Worm (Caenorhabditis elegans) whole organism, L4 larva: ENCODE measurements around the gene clik-1.

Experiments used
- F26F4.8 ChIP-seq: fragments of 200-800 bp; sonication (Bioruptor generic); conservative IDR thresholded peaks from 2 replicates; pipeline ENCODE4 v1.3.6; 2022; ENCODE audit warnings: missing genetic modification characterization, missing compliant biosample characterization
- F49E8.2 ChIP-seq: sonication (generic microtip); optimal IDR thresholded peaks from 2 replicates; lab custom pipeline; 2016; ENCODE audit warnings: missing compliant biosample characterization, mild to moderate bottlenecking, missing genetic modification characterization, borderline replicate concordance
- R02D3.7 ChIP-seq: fragments of 150-350 bp; sonication (generic microtip); optimal IDR thresholded peaks from 3 replicates; lab custom pipeline; 2014; ENCODE audit warnings: missing biosample characterization, missing genetic modification characterization
- T20F7.1 ChIP-seq: fragments of 200-800 bp; sonication (Bioruptor generic); optimal IDR thresholded peaks from 2 replicates; lab custom pipeline; 2018; ENCODE audit warnings: mild to moderate bottlenecking, missing genetic modification characterization, missing compliant biosample characterization
- Y75B8A.6 ChIP-seq: fragments of 200-800 bp; sonication (Bioruptor generic); IDR thresholded peaks from 2 replicates; pipeline ENCODE4 v1.3.6; 2022; ENCODE audit warnings: missing genetic modification reagents, missing genetic modification characterization, missing compliant biosample characterization
- ama-1 ChIP-seq: fragments of 150-350 bp; optimal IDR thresholded peaks from 2 replicates; lab custom pipeline; 2014; ENCODE audit warnings: inconsistent platforms, mixed read lengths
- ceh-20 ChIP-seq: fragments of 200-800 bp; sonication (Bioruptor generic); IDR thresholded peaks from 2 replicates; pipeline ENCODE4 v1.3.6; 2022; ENCODE audit warnings: missing genetic modification reagents, missing genetic modification characterization, missing compliant biosample characterization
- ceh-28 ChIP-seq: fragments of 150-350 bp; optimal IDR thresholded peaks from 2 replicates; lab custom pipeline; 2014; ENCODE audit warnings: missing biosample characterization, missing genetic modification reagents, missing genetic modification characterization
- ceh-82 ChIP-seq: sonication (generic microtip); optimal IDR thresholded peaks from 2 replicates; lab custom pipeline; 2017; ENCODE audit warnings: missing biosample characterization, missing genetic modification characterization
- daf-16 ChIP-seq, 3 experiments: sonication (generic microtip); optimal IDR thresholded peaks; 2 replicates each; lab custom pipeline; 2016 to 2017; ENCODE audit warnings: missing genetic modification characterization in 3 of 3, missing genetic modification reagents in 3 of 3, mild to moderate bottlenecking in 2 of 3, missing compliant biosample characterization in 2 of 3, missing biosample characterization in 1 of 3, moderate library complexity in 1 of 3
- daf-8 ChIP-seq: fragments of 200-800 bp; sonication (Bioruptor generic); IDR thresholded peaks from 2 replicates; pipeline ENCODE4 v1.3.6; 2022; ENCODE audit warnings: missing genetic modification characterization, missing compliant biosample characterization
- dpl-1 ChIP-seq: fragments of 150-350 bp; optimal IDR thresholded peaks from 2 replicates; lab custom pipeline; 2014; ENCODE audit warnings: missing biosample characterization, missing genetic modification reagents, missing genetic modification characterization
- duxl-1 ChIP-seq: sonication (generic microtip); optimal IDR thresholded peaks from 2 replicates; lab custom pipeline; 2016; ENCODE audit warnings: mild to moderate bottlenecking, missing genetic modification characterization, moderate library complexity, missing compliant biosample characterization; ENCODE audit not compliant: poor library complexity
- dve-1 ChIP-seq: sonication (generic microtip); optimal IDR thresholded peaks from 2 replicates; lab custom pipeline; 2017; ENCODE audit warnings: antibody characterized with exemption, mild to moderate bottlenecking, missing genetic modification characterization, missing compliant biosample characterization; ENCODE audit not compliant: insufficient read depth
- egl-43 ChIP-seq: fragments of 200-800 bp; sonication (Bioruptor generic); IDR thresholded peaks from 2 replicates; pipeline ENCODE4 v1.3.6; 2022; ENCODE audit warnings: missing genetic modification reagents, missing genetic modification characterization, missing compliant biosample characterization
- fos-1 ChIP-seq: fragments of 150-350 bp; optimal IDR thresholded peaks from 2 replicates; lab custom pipeline; 2014; ENCODE audit warnings: missing biosample characterization, missing genetic modification characterization
- hif-1 ChIP-seq, 2 experiments: sonication (generic microtip); optimal IDR thresholded peaks; 2 replicates each; lab custom pipeline; 2016 to 2017; ENCODE audit warnings: missing compliant biosample characterization in 2 of 2, missing genetic modification characterization in 2 of 2, missing genetic modification reagents in 2 of 2, missing genotype in 2 of 2, mild to moderate bottlenecking in 1 of 2
- hlh-30 ChIP-seq: sonication (generic microtip); optimal IDR thresholded peaks from 2 replicates; lab custom pipeline; 2017; ENCODE audit warnings: antibody characterized with exemption, mild to moderate bottlenecking, missing genetic modification characterization, missing compliant biosample characterization; ENCODE audit not compliant: insufficient read depth
- hmg-1.1 ChIP-seq: fragments of 200-800 bp; sonication (Bioruptor generic); IDR thresholded peaks from 2 replicates; pipeline ENCODE4 v1.3.6; 2022; ENCODE audit warnings: missing genetic modification reagents, missing genetic modification characterization, missing compliant biosample characterization
- lim-7 ChIP-seq: fragments of 200-800 bp; sonication (Bioruptor generic); IDR thresholded peaks from 2 replicates; pipeline ENCODE4 v1.3.6; 2022; ENCODE audit warnings: missing genetic modification characterization, missing compliant biosample characterization
- lin-1 ChIP-seq: fragments of 200-800 bp; sonication (Bioruptor generic); IDR thresholded peaks from 2 replicates; pipeline ENCODE4 v1.3.6; 2022; ENCODE audit warnings: missing genetic modification reagents, missing genetic modification characterization, missing compliant biosample characterization
- lin-38 ChIP-seq: fragments of 200-800 bp; sonication (Bioruptor generic); IDR thresholded peaks from 2 replicates; pipeline ENCODE4 v1.3.6; 2022; ENCODE audit warnings: missing genetic modification reagents, missing genetic modification characterization, missing compliant biosample characterization
- lir-3 ChIP-seq: sonication (generic microtip); optimal IDR thresholded peaks from 2 replicates; lab custom pipeline; 2016; ENCODE audit warnings: mild to moderate bottlenecking, missing genetic modification characterization, missing compliant biosample characterization
- lsy-2 ChIP-seq, 2 experiments: fragments of 150-350 bp in 1 of 2; sonication (generic microtip) in 1 of 2; optimal IDR thresholded peaks; 2 replicates each; lab custom pipeline; 2014 to 2017; ENCODE audit warnings: missing biosample characterization in 2 of 2, missing genetic modification characterization in 2 of 2
- madf-5 ChIP-seq, 2 experiments: fragments of 200-800 bp; sonication (Bioruptor generic); IDR thresholded peaks; 2 replicates each; pipeline ENCODE4 v1.3.6; 2022; ENCODE audit warnings: missing compliant biosample characterization in 2 of 2, missing genetic modification characterization in 2 of 2
- mdl-1 ChIP-seq, 2 experiments: fragments of 150-350 bp in 1 of 2; sonication (generic microtip) in 1 of 2; optimal IDR thresholded peaks; 2 replicates each; lab custom pipeline; 2014 to 2017; ENCODE audit warnings: missing biosample characterization in 2 of 2, missing genetic modification characterization in 2 of 2
- mep-1 ChIP-seq: fragments of 150-350 bp; sonication (generic microtip); optimal IDR thresholded peaks from 3 replicates; lab custom pipeline; 2014; ENCODE audit warnings: missing biosample characterization, missing genetic modification characterization
- mes-2 ChIP-seq: sonication (generic microtip); optimal IDR thresholded peaks from 2 replicates; lab custom pipeline; 2016; ENCODE audit warnings: missing genotype, mild to moderate bottlenecking, missing genetic modification characterization, missing compliant biosample characterization; ENCODE audit not compliant: poor library complexity, severe bottlenecking
- mxl-3 ChIP-seq: fragments of 200-800 bp; sonication (Bioruptor generic); optimal IDR thresholded peaks from 2 replicates; lab custom pipeline; 2018; ENCODE audit warnings: mild to moderate bottlenecking, missing genetic modification characterization, missing compliant biosample characterization
- nhr-10 ChIP-seq: fragments of 150-350 bp; optimal IDR thresholded peaks from 2 replicates; lab custom pipeline; 2014; ENCODE audit warnings: missing biosample characterization, missing genetic modification characterization
- nhr-11 ChIP-seq: fragments of 150-350 bp; optimal IDR thresholded peaks from 2 replicates; lab custom pipeline; 2014; ENCODE audit warnings: missing biosample characterization, missing genetic modification characterization
- nhr-111 ChIP-seq: fragments of 200-800 bp; sonication (Bioruptor generic); optimal IDR thresholded peaks from 2 replicates; lab custom pipeline; 2018; ENCODE audit warnings: mild to moderate bottlenecking, missing genetic modification characterization, missing compliant biosample characterization
- nhr-28 ChIP-seq: fragments of 150-350 bp; optimal IDR thresholded peaks from 2 replicates; lab custom pipeline; 2014; ENCODE audit warnings: missing biosample characterization, missing genetic modification characterization
- nhr-48 ChIP-seq: sonication (generic microtip); optimal IDR thresholded peaks from 2 replicates; lab custom pipeline; 2016; ENCODE audit warnings: mild to moderate bottlenecking, missing genetic modification characterization, missing compliant biosample characterization
- rbr-2 ChIP-seq: sonication (generic microtip); optimal IDR thresholded peaks from 2 replicates; lab custom pipeline; 2016; ENCODE audit warnings: missing genotype, missing genetic modification characterization, missing compliant biosample characterization
- saeg-2 ChIP-seq: fragments of 200-800 bp; sonication (Bioruptor generic); IDR thresholded peaks from 2 replicates; pipeline ENCODE4 v1.3.6; 2022; ENCODE audit warnings: missing genetic modification reagents, missing genetic modification characterization, missing compliant biosample characterization
- set-16 ChIP-seq: fragments of 200-800 bp; sonication (Bioruptor generic); IDR thresholded peaks from 2 replicates; pipeline ENCODE4 v1.3.6; 2022; ENCODE audit warnings: missing genetic modification reagents, missing genetic modification characterization, missing compliant biosample characterization
- snpc-1.2 ChIP-seq: fragments of 200-800 bp; sonication (Bioruptor generic); IDR thresholded peaks from 2 replicates; pipeline ENCODE4 v1.3.6; 2022; ENCODE audit warnings: missing genetic modification reagents, missing genetic modification characterization, missing compliant biosample characterization
- snpc-4 ChIP-seq: fragments of 150-350 bp; optimal IDR thresholded peaks from 2 replicates; lab custom pipeline; 2014; ENCODE audit warnings: missing biosample characterization, missing genetic modification characterization
- spr-3 ChIP-seq: fragments of 200-800 bp; sonication (Bioruptor generic); optimal IDR thresholded peaks from 2 replicates; lab custom pipeline; 2018; ENCODE audit warnings: mild to moderate bottlenecking, missing genetic modification characterization, missing compliant biosample characterization
- tra-1 ChIP-seq: fragments of 200-800 bp; sonication (Bioruptor generic); IDR thresholded peaks from 2 replicates; pipeline ENCODE4 v1.3.6; 2022; ENCODE audit warnings: missing genetic modification reagents, missing genetic modification characterization, missing compliant biosample characterization
- unc-130 ChIP-seq: sonication (generic microtip); optimal IDR thresholded peaks from 2 replicates; lab custom pipeline; 2016; ENCODE audit warnings: missing genetic modification reagents, missing genetic modification characterization, missing compliant biosample characterization
- vab-7 ChIP-seq: fragments of 200-800 bp; sonication (Bioruptor generic); IDR thresholded peaks from 2 replicates; pipeline ENCODE4 v1.3.6; 2022; ENCODE audit warnings: missing genetic modification reagents, missing genetic modification characterization, missing compliant biosample characterization

clik-1 gene

DNA sequence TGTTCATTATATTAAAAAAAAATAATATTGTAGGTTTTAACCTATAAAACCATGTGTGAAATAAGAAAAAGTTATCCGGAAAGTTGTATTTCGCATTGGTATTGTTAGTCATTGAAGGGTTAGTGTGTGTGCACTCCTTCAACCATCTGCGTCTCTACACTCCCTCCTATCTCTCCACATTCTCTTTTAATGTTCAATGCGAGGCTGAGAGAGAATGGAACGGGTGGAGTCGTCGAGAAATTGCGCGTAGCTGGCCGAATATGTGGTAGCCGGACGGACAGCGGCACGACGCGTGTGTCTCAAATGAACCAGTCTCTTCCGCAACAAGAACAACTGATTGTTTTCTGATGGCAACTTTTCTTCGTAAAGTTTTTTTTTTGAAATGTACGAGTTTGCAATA is 28.4 kb upstream of the clik-1 start:
- peak; percentile 38 for TF ChIP-seq nhr-28 (tag; lab: Kevin White, UChicago)
- peak; percentile 66 for TF ChIP-seq hmg-1.1
- TF ChIP-seq mdl-1 (tag; optimal IDR thresholded peaks at IDR 0.05; lab: Kevin White, UChicago): peak in 1 of 2 experiments; percentile 50
- TF ChIP-seq nhr-10 (tag; lab: Kevin White, UChicago): no peak
- TF ChIP-seq hlh-30: peak; percentile 0
- peak; percentile 24 for TF ChIP-seq dve-1 (tag; lab: Kevin White, UChicago)
- no peak for TF ChIP-seq duxl-1 (tag; lab: Kevin White, UChicago)
- peak; percentile 70 for TF ChIP-seq mxl-3
- peak; percentile 36 for TF ChIP-seq dpl-1 (GFP tag; lab: Kevin White, UChicago)
- peak; percentile 18 for TF ChIP-seq nhr-11 (tag; lab: Kevin White, UChicago)
- TF ChIP-seq rbr-2 (tag; lab: Kevin White, UChicago): peak; percentile 25
- TF ChIP-seq set-16 (GFP tag; lab: Robert Waterston, UW): no peak
- TF ChIP-seq mep-1: peak; percentile 56
- no peak for TF ChIP-seq egl-43
- no peak for TF ChIP-seq daf-16 (GFP tag; optimal IDR thresholded peaks at IDR 0.05; lab: Kevin White, UChicago)
- no peak for TF ChIP-seq daf-16 (tag; optimal IDR thresholded peaks at IDR 0.05; lab: Kevin White, UChicago)

DNA sequence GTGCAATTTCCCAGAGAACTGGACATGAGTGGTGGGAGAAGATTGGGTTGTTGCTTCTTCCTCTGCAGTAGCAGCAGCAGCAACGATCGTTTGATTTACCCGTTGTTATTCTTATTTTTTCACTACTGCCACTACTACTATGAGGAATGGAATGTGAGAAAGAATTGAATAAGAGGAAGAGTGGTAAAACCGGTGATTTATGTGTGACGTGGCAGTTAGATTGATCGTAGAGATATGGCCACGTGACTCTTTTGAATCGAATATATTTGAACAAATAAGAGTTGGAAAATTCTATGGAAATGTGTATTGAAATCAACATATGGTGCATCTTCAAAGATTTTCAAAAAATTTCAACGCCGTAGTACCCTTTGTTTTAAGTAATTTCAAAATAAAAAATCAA is 27.7 kb upstream of the clik-1 start:
- TF ChIP-seq hmg-1.1 (no peak), ceh-20 (GFP tag; lab: Robert Waterston, UW) (no peak), daf-16 (GFP tag; optimal IDR thresholded peaks at IDR 0.05; lab: Kevin White, UChicago) (no peak), daf-16 (tag; optimal IDR thresholded peaks at IDR 0.05; lab: Kevin White, UChicago) (no peak), madf-5 (GFP tag; IDR thresholded peaks at IDR 0.05; lab: Robert Waterston, UW) (no peak), F49E8.2 (tag; lab: Kevin White, UChicago) (no peak), mxl-3 (no peak), fos-1 (tag; lab: Kevin White, UChicago) (no peak), unc-130 (GFP tag; lab: Kevin White, UChicago) (no peak)

DNA sequence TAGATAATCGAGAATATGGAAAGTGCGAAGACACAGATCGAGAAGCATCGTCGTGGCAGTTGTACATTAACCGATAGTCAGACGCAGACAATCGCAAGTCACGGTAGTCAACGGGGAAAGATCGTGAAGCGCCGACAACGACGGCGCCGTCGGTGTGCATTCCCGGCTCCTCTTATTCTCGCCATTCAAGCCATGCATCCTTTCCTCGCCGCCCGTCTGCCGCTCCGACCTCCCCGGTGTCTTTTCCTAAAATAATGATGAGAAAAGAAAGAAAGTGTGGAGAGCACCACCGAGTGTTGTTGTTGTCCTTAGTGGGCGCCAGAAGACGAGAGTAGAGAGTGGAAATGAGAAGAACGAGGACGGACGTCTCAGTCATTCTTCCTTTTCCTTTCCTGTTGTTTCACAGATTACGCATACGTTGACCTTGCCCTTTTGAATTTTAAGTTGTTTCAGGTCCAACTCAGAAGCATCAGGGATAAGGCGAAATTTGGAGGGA is 25.3 kb upstream of the clik-1 start, which contains the start of gene ZC404.1:
Gene ZC404.1 (plus strand): TSS at position 446 of the 496 bp plus-strand sequence.
- no peak for TF ChIP-seq ceh-82 (tag; lab: Kevin White, UChicago)
- TF ChIP-seq F26F4.8: no peak
- TF ChIP-seq rbr-2 (tag; lab: Kevin White, UChicago): peak; percentile 21
- TF ChIP-seq set-16 (GFP tag; lab: Robert Waterston, UW): peak; percentile 62
- TF ChIP-seq R02D3.7 (tag; lab: Kevin White, UChicago): no peak
- TF ChIP-seq hmg-1.1: 0 out of 2 replicates have a peak, but pooled peaks have one; percentile 11
- no peak for TF ChIP-seq nhr-111 (GFP tag; lab: Kevin White, UChicago)
- TF ChIP-seq mes-2 (tag; lab: Kevin White, UChicago): peak; percentile 28
- TF ChIP-seq snpc-4 (tag; lab: Kevin White, UChicago): no peak

DNA sequence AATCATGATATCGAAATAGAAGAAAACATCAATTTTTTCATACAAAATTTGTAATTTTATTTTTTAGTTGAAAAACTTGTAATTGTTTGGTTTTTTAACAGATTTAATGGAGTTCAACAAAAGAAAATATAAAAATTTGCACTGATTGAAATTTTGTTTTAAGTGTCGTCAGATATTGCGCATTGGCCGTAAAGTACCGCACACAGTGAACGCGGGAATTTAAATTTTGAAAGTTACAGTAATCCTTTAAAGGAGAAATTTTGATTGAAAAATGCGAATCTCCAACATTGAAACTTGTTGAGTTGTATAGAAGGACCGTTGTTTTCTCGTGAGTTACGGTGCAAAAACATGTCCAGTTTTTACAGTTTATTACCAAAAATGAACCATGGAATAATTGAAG is 24.4 kb upstream of the clik-1 start:
- TF ChIP-seq mxl-3: no peak
- no peak for TF ChIP-seq spr-3 (GFP tag; lab: Kevin White, UChicago)
- peak in 1 of 2 experiments; percentile 8 for TF ChIP-seq lsy-2 (tag; optimal IDR thresholded peaks at IDR 0.05; lab: Kevin White, UChicago)
- no peak for TF ChIP-seq ceh-28
- no peak for TF ChIP-seq daf-8 (GFP tag; lab: Robert Waterston, UW)

DNA sequence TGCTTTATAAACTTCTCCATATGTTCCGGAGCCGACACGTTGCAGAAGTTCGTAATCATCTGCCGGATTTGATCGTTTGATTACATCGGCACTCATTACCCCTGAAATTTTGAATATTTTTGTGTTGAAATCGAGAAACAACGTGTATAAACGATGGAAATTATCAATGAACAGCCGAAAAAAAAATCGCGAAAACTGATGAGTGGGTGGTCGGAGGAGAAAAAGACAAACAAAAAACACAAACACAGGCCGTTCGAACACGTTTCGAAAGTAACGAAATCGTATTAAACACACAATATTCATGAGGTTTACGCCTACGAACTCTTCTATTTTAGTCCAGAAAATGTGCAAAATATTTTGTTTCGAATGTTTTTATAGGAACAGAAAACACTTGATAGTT is 24.0 kb upstream of the clik-1 start, which contains the start of gene gck-2:
Gene gck-2 (minus strand): TSS at position 101 of the 400 bp plus-strand sequence.
- TF ChIP-seq nhr-48 (tag; lab: Kevin White, UChicago) (no peak), saeg-2 (no peak), nhr-28 (tag; lab: Kevin White, UChicago) (no peak), ama-1 (lab: Kevin White, UChicago) (no peak), hif-1 (tag; optimal IDR thresholded peaks at IDR 0.05; lab: Kevin White, UChicago) (no peak), T20F7.1 (GFP tag; lab: Kevin White, UChicago) (no peak), hmg-1.1 (no peak), lin-1 (GFP tag; lab: Robert Waterston, UW) (no peak), snpc-1.2 (no peak), vab-7 (GFP tag; lab: Robert Waterston, UW) (no peak), lir-3 (no peak), lim-7 (GFP tag; lab: Robert Waterston, UW) (no peak), lsy-2 (tag; optimal IDR thresholded peaks at IDR 0.05; lab: Kevin White, UChicago) (no peak), tra-1 (no peak), Y75B8A.6 (no peak), lin-38 (GFP tag; lab: Robert Waterston, UW) (no peak), ceh-20 (GFP tag; lab: Robert Waterston, UW) (no peak)
